Worm (Caenorhabditis elegans): ENCODE results near the gene Y39A1A.3.
A peak's percentile ranks its signal among the peaks of the same experiment; 100 is the strongest.

The Y39A1A.3 gene

DNA sequence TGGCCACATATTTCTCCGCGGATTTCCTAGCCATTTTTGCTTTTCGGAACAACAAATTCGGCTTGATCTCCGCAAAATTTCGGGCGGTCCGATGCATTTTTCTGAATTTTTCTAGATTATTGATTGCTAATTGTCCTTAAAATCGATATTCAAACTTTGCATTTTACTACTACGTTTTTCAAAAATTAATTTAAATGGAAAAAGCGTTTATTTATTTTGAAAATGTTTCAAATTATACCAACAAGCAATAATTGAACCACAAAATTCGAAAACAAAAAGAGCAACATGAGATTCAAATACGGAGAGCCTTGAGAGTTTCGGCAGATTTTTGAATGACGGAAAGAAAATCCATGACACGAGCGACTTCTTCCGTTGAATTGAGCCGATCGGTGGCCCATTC is 1.2 kb downstream of the Y39A1A.3 start, which contains the start of gene Y45F3A.9:
TSS of gene Y45F3A.9 (minus strand) at position 101 of the 400 bp plus-strand sequence.
- no peak for TF ChIP-seq nhr-28 (tag; optimal IDR thresholded peaks at IDR 0.05)
- no peak for TF ChIP-seq zip-8 (tag; optimal IDR thresholded peaks at IDR 0.05)
- TF ChIP-seq ceh-39 (tag; optimal IDR thresholded peaks at IDR 0.05): no peak
- TF ChIP-seq lin-13 (tag; optimal IDR thresholded peaks at IDR 0.05): no peak
- TF ChIP-seq blmp-1 (tag; optimal IDR thresholded peaks at IDR 0.05): no peak
- no peak for TF ChIP-seq nhr-2 (tag; optimal IDR thresholded peaks at IDR 0.05)

DNA sequence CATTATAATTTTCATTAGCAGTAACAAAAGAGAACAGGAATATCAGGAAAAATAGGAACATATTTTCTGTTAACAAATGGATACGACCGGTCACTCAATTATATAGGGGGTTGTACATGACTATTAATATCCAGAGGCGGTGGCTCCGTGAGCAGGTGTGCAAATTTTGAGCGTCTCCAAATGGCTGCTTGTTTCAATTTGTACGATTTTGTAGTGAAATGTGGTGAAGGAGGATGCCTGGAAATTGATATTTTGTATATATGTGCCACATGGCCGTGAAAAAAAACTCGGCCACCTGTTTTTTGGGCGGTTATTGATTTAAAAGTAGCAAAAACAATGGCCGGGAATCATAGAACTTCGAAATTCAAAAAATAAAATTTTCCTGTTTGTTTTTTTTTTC is 3.6 kb downstream of the Y39A1A.3 start, which contains the start of gene Y45F3A.8:
TSS of gene Y45F3A.8 (minus strand) at position 101 of the 400 bp plus-strand sequence.
- no peak for TF ChIP-seq blmp-1 (tag; optimal IDR thresholded peaks at IDR 0.05)
- no peak for TF ChIP-seq bed-3 (GFP tag; optimal IDR thresholded peaks at IDR 0.05)
- no peak for TF ChIP-seq pha-4 (tag; optimal IDR thresholded peaks at IDR 0.05)

DNA sequence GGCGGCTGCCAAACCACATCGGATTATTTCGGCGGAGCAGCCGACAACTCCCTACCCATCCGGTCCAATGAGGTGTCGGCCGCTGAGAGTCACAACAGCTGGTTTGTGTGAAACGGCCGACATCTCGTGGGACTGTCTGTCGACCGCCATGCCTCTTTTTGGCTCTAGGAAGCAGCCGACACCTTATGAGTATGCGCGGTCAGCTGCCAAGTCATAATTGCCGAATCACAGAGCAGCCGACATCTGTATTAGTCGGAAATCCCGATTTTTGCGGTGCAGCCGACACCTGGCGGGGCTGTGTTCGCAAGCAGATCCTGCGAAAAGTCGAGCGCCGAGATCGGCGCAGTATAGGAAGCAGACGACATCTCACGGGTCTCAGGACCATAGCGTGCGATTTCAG is 4.2 kb downstream of the Y39A1A.3 start:
- TF ChIP-seq ceh-83 (GFP tag; optimal IDR thresholded peaks at IDR 0.05) (peak; percentile 7), flh-1 (GFP tag; optimal IDR thresholded peaks at IDR 0.05) (no peak)

DNA sequence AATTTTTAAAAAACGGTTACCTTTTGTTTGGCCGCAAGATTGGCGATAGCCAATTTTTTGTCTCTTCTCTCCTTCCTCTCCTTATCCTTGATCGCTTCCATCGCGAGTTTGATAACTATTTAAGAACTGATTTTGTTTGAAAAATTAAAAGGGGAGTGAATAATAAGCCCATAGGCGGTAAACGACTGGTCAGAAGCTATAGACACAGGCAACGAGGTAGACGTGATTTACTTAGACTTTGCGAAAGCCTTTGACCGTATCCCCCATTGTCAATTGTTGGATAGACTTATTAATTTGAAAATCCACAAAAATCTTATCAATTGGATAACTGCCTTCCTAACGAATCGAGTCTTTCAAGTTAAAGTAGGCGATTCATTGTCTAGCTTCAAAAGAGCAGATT is 10.0 kb downstream of the Y39A1A.3 start, which contains the start of gene Y45F3A.5:
TSS of gene Y45F3A.5 (minus strand) at position 101 of the 400 bp plus-strand sequence.
- no peak for TF ChIP-seq unc-62 (GFP tag; optimal IDR thresholded peaks at IDR 0.05)
- no peak for TF ChIP-seq nhr-237 (tag; optimal IDR thresholded peaks at IDR 0.05)
- no peak for TF ChIP-seq nhr-28 (tag; optimal IDR thresholded peaks at IDR 0.05)
- no peak for TF ChIP-seq lin-32 (GFP tag; optimal IDR thresholded peaks at IDR 0.05)
- no peak for TF ChIP-seq bed-3 (GFP tag; optimal IDR thresholded peaks at IDR 0.05)
- no peak for TF ChIP-seq sptf-1 (tag; optimal IDR thresholded peaks at IDR 0.05)
- TF ChIP-seq nhr-2 (tag; optimal IDR thresholded peaks at IDR 0.05): no peak
- no peak for TF ChIP-seq elt-3 (tag; optimal IDR thresholded peaks at IDR 0.05)
- no peak for TF ChIP-seq ceh-39 (tag; optimal IDR thresholded peaks at IDR 0.05)
- TF ChIP-seq cnd-1 (tag; optimal IDR thresholded peaks at IDR 0.05): no peak
- no peak for TF ChIP-seq nhr-76 (tag; optimal IDR thresholded peaks at IDR 0.05)
- no peak for TF ChIP-seq ceh-43 (GFP tag; optimal IDR thresholded peaks at IDR 0.05)
- no peak for TF ChIP-seq ceh-83 (GFP tag; optimal IDR thresholded peaks at IDR 0.05)
- no peak for TF ChIP-seq mab-5 (tag; optimal IDR thresholded peaks at IDR 0.05)
- no peak for TF ChIP-seq mls-2 (tag; optimal IDR thresholded peaks at IDR 0.05)
- TF ChIP-seq zip-8 (tag; optimal IDR thresholded peaks at IDR 0.05): no peak
- no peak for TF ChIP-seq flh-1 (GFP tag; optimal IDR thresholded peaks at IDR 0.05)
- TF ChIP-seq unc-39 (tag; optimal IDR thresholded peaks at IDR 0.05): no peak

DNA sequence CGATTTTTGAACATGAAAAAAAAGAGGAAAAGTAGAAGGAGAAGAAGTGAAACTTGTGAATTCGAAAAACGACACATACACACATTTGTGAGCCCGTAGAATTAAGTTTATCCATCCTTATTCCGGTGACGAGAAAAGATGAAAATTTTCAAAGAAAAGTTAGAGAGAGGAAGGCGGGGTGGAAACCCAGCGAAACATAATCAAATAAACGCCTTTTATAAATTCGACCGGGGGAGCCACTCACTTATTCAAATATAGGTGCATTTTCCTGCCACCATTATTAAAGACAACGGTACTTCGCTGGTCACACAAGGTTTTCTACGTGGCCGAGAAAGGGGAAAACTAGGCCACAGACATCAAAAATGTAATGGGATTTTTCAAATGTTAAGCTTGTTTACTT is 12.8 kb downstream of the Y39A1A.3 start:
- TF ChIP-seq nhr-76 (tag; optimal IDR thresholded peaks at IDR 0.05) (no peak), lin-13 (tag; optimal IDR thresholded peaks at IDR 0.05) (no peak), ces-1 (GFP tag; optimal IDR thresholded peaks at IDR 0.05) (peak; percentile 87)

DNA sequence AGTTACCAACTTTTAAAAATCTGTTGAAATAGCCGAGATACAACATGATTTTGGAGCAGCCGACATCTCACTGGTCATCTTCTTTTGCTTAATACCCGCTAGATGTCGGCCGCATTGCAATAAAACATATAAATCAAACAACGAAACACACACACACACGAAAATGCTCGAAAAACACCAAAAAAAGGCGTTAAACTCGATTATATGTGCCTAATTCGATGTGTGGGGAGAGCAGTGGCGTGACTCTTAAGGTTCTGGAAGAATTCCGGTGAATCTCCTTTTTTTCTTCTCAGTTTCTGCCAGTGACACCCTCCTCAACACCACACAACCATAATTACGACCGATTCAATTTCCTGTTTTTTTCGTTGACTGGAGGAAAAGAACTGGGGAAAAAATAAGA is 16.1 kb downstream of the Y39A1A.3 start:
- TF ChIP-seq nhr-76 (tag; optimal IDR thresholded peaks at IDR 0.05) (no peak), ceh-39 (tag; optimal IDR thresholded peaks at IDR 0.05) (no peak), drap-1 (GFP tag; optimal IDR thresholded peaks at IDR 0.05) (no peak)

DNA sequence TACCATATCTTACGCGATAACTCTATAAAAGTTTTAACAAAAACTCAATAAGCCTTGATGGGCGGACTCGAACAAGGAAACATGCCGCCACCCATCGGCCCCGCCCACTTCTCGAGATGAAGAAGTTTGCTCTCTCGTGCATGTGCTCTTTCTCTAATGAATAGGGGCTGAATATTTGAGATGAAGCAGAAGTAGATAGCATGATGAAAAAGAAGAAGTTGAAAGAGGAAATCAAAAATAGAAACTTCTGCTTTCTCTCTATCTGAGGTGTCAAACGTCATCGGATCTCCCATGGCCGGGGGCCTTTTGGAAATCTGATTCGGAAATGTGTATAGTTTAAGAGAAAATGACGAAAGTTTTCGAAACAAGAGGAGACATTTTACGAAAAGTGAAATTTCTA is 17.4 kb downstream of the Y39A1A.3 start:
- TF ChIP-seq tbx-8 (GFP tag; optimal IDR thresholded peaks at IDR 0.05) (no peak), mab-5 (tag; optimal IDR thresholded peaks at IDR 0.05) (no peak), ceh-83 (GFP tag; optimal IDR thresholded peaks at IDR 0.05) (no peak), ceh-43 (GFP tag; optimal IDR thresholded peaks at IDR 0.05) (no peak), ztf-11 (tag; optimal IDR thresholded peaks at IDR 0.05) (no peak), flh-1 (GFP tag; optimal IDR thresholded peaks at IDR 0.05) (no peak)

DNA sequence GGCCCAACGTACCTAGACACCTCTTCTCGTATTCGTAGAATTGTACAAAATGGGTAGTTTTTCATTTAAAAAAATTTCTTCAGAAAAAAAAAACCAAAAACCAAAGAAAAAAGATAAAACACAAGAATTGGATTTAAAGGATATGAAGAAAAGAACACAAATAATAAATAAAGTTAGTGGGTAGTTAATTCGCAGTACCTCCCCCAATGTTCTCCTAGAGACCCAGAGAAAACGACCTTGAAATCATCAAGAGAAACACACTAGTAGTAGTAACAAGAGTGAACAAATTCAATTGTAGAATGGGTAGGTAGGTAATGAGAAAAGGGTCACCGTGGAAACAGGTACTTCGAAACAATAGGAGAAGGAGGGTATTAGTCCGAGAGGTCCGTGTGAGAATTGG is 18.5 kb downstream of the Y39A1A.3 start:
- peak; percentile 73 for TF ChIP-seq ces-1 (GFP tag; optimal IDR thresholded peaks at IDR 0.05)
- TF ChIP-seq ztf-11 (tag; optimal IDR thresholded peaks at IDR 0.05): no peak
- TF ChIP-seq flh-1 (GFP tag; optimal IDR thresholded peaks at IDR 0.05): no peak
